Worm (Caenorhabditis elegans): ENCODE measurements around the gene cgh-1.
A peak's percentile ranks its signal among the peaks of the same experiment; 100 is the strongest.

DNA sequence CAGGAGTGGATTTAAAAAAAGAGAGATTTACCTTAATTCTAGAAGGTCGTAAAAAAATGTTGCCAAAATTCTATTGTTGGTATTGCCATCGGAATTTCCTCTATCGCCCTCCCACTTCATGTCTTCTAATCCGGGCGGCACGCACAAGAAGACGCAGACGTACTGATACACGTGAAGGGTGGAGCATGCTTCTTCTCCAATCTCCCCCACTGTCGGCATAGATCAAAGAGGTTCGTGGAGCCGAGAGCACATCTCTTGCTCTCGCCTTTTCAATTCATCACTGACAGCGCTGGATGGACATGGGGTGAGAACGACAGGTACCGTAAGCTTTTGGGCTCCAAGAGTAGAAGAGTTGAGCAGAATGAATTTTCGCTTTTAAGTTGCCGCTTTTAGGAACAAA is 38.9 kb upstream of the cgh-1 start, which contains the start of gene lin-39:
- TF ChIP-seq fos-1 (tag; optimal IDR thresholded peaks at IDR 0.05) (no peak), ama-1 (optimal IDR thresholded peaks at IDR 0.05) (no peak), alr-1 (tag; optimal IDR thresholded peaks at IDR 0.05) (no peak), skn-1 (tag; optimal IDR thresholded peaks at IDR 0.05) (no peak), lsy-2 (tag; optimal IDR thresholded peaks at IDR 0.05) (peak in 1 of 2 experiments; percentile 38), unc-62 (GFP tag; optimal IDR thresholded peaks at IDR 0.05) (no peak), mdl-1 (tag; optimal IDR thresholded peaks at IDR 0.05) (peak in 1 of 2 experiments; percentile 56), ztf-4 (tag; optimal IDR thresholded peaks at IDR 0.05) (no peak), blmp-1 (tag; optimal IDR thresholded peaks at IDR 0.05; ENCODE audit: insufficient read depth) (no peak), F13H6.1 (tag; optimal IDR thresholded peaks at IDR 0.05) (no peak), nhr-77 (tag; optimal IDR thresholded peaks at IDR 0.05) (no peak), nhr-12 (tag; optimal IDR thresholded peaks at IDR 0.05) (no peak), mab-5 (tag; optimal IDR thresholded peaks at IDR 0.05) (peak; percentile 36), aly-2 (tag; optimal IDR thresholded peaks at IDR 0.05) (no peak)
